Worm (Caenorhabditis elegans) whole organism, L4 larva: ENCODE results near the gene lin-45.

Source experiments
- F26F4.8 ChIP-seq: fragments of 200-800 bp; sonication (Bioruptor generic); conservative IDR thresholded peaks from 2 replicates; pipeline ENCODE4 v1.3.6; 2022; ENCODE audit warnings: missing genetic modification characterization, missing compliant biosample characterization
- F49E8.2 ChIP-seq: sonication (generic microtip); optimal IDR thresholded peaks from 2 replicates; lab custom pipeline; 2016; ENCODE audit warnings: missing compliant biosample characterization, mild to moderate bottlenecking, missing genetic modification characterization, borderline replicate concordance
- R02D3.7 ChIP-seq: fragments of 150-350 bp; sonication (generic microtip); optimal IDR thresholded peaks from 3 replicates; lab custom pipeline; 2014; ENCODE audit warnings: missing biosample characterization, missing genetic modification characterization
- Y105C5A.15 ChIP-seq: fragments of 200-800 bp; sonication (Bioruptor generic); IDR thresholded peaks from 2 replicates; pipeline ENCODE4 v1.3.6; 2022; ENCODE audit warnings: missing genetic modification characterization, missing compliant biosample characterization
- Y48G9A.11 ChIP-seq: fragments of 200-800 bp; sonication (Bioruptor generic); IDR thresholded peaks from 2 replicates; pipeline ENCODE4 v1.3.6; 2022; ENCODE audit warnings: missing genetic modification reagents, missing genetic modification characterization, missing compliant biosample characterization
- aha-1 ChIP-seq: fragments of 150-350 bp; peaks from one replicate; lab custom pipeline; 2014; ENCODE audit warnings: missing biosample characterization, missing genetic modification characterization
- aly-2 ChIP-seq: sonication (generic microtip); optimal IDR thresholded peaks from 2 replicates; lab custom pipeline; 2018; ENCODE audit warnings: missing biosample characterization, missing genetic modification characterization
- arid-1 ChIP-seq: fragments of 200-800 bp; sonication (Bioruptor generic); conservative IDR thresholded peaks from 2 replicates; pipeline ENCODE4 v1.3.6; 2022; ENCODE audit warnings: missing genetic modification reagents, missing genetic modification characterization, missing compliant biosample characterization
- ceh-44 ChIP-seq: fragments of 200-800 bp; sonication (Bioruptor generic); IDR thresholded peaks from 2 replicates; pipeline ENCODE4 v1.3.6; 2022; ENCODE audit warnings: missing genetic modification reagents, missing genetic modification characterization, missing compliant biosample characterization
- ctbp-1 ChIP-seq: fragments of 200-800 bp; sonication (Bioruptor generic); IDR thresholded peaks from 2 replicates; pipeline ENCODE4 v1.3.6; 2022; ENCODE audit warnings: missing genetic modification reagents, missing genetic modification characterization, missing compliant biosample characterization
- daf-16 ChIP-seq, 3 experiments: sonication (generic microtip); optimal IDR thresholded peaks; 2 replicates each; lab custom pipeline; 2016 to 2017; ENCODE audit warnings: missing genetic modification characterization in 3 of 3, missing genetic modification reagents in 3 of 3, mild to moderate bottlenecking in 2 of 3, missing compliant biosample characterization in 2 of 3, missing biosample characterization in 1 of 3, moderate library complexity in 1 of 3
- dpl-1 ChIP-seq: fragments of 150-350 bp; optimal IDR thresholded peaks from 2 replicates; lab custom pipeline; 2014; ENCODE audit warnings: missing biosample characterization, missing genetic modification reagents, missing genetic modification characterization
- dve-1 ChIP-seq: sonication (generic microtip); optimal IDR thresholded peaks from 2 replicates; lab custom pipeline; 2017; ENCODE audit warnings: antibody characterized with exemption, mild to moderate bottlenecking, missing genetic modification characterization, missing compliant biosample characterization; ENCODE audit not compliant: insufficient read depth
- egl-43 ChIP-seq: fragments of 200-800 bp; sonication (Bioruptor generic); IDR thresholded peaks from 2 replicates; pipeline ENCODE4 v1.3.6; 2022; ENCODE audit warnings: missing genetic modification reagents, missing genetic modification characterization, missing compliant biosample characterization
- fkh-10 ChIP-seq: fragments of 150-350 bp; optimal IDR thresholded peaks from 2 replicates; lab custom pipeline; 2014; ENCODE audit warnings: missing biosample characterization, missing genetic modification reagents, missing genetic modification characterization
- gei-8 ChIP-seq: fragments of 200-800 bp; sonication (Bioruptor generic); optimal IDR thresholded peaks from 2 replicates; lab custom pipeline; 2018; ENCODE audit warnings: mild to moderate bottlenecking, missing genetic modification characterization, missing compliant biosample characterization
- hif-1 ChIP-seq, 2 experiments: sonication (generic microtip); optimal IDR thresholded peaks; 2 replicates each; lab custom pipeline; 2016 to 2017; ENCODE audit warnings: missing compliant biosample characterization in 2 of 2, missing genetic modification characterization in 2 of 2, missing genetic modification reagents in 2 of 2, missing genotype in 2 of 2, mild to moderate bottlenecking in 1 of 2
- hmg-1.1 ChIP-seq: fragments of 200-800 bp; sonication (Bioruptor generic); IDR thresholded peaks from 2 replicates; pipeline ENCODE4 v1.3.6; 2022; ENCODE audit warnings: missing genetic modification reagents, missing genetic modification characterization, missing compliant biosample characterization
- jun-1 ChIP-seq: fragments of 150-350 bp; optimal IDR thresholded peaks from 2 replicates; lab custom pipeline; 2014; ENCODE audit warnings: missing biosample characterization, missing genetic modification reagents, missing genetic modification characterization
- lim-7 ChIP-seq: fragments of 200-800 bp; sonication (Bioruptor generic); IDR thresholded peaks from 2 replicates; pipeline ENCODE4 v1.3.6; 2022; ENCODE audit warnings: missing genetic modification characterization, missing compliant biosample characterization
- lin-1 ChIP-seq: fragments of 200-800 bp; sonication (Bioruptor generic); IDR thresholded peaks from 2 replicates; pipeline ENCODE4 v1.3.6; 2022; ENCODE audit warnings: missing genetic modification reagents, missing genetic modification characterization, missing compliant biosample characterization
- lin-15B ChIP-seq: fragments of 150-350 bp; sonication (generic microtip); optimal IDR thresholded peaks from 3 replicates; lab custom pipeline; 2014; ENCODE audit warnings: missing biosample characterization, missing genetic modification characterization
- lin-29 ChIP-seq: fragments of 200-800 bp; sonication (Bioruptor generic); IDR thresholded peaks from 2 replicates; pipeline ENCODE4 v1.3.6; 2022; ENCODE audit warnings: missing genetic modification reagents, missing genetic modification characterization, missing compliant biosample characterization
- lin-38 ChIP-seq: fragments of 200-800 bp; sonication (Bioruptor generic); IDR thresholded peaks from 2 replicates; pipeline ENCODE4 v1.3.6; 2022; ENCODE audit warnings: missing genetic modification reagents, missing genetic modification characterization, missing compliant biosample characterization
- lir-3 ChIP-seq: sonication (generic microtip); optimal IDR thresholded peaks from 2 replicates; lab custom pipeline; 2016; ENCODE audit warnings: mild to moderate bottlenecking, missing genetic modification characterization, missing compliant biosample characterization
- lsy-2 ChIP-seq, 2 experiments: fragments of 150-350 bp in 1 of 2; sonication (generic microtip) in 1 of 2; optimal IDR thresholded peaks; 2 replicates each; lab custom pipeline; 2014 to 2017; ENCODE audit warnings: missing biosample characterization in 2 of 2, missing genetic modification characterization in 2 of 2
- madf-5 ChIP-seq, 2 experiments: fragments of 200-800 bp; sonication (Bioruptor generic); IDR thresholded peaks; 2 replicates each; pipeline ENCODE4 v1.3.6; 2022; ENCODE audit warnings: missing compliant biosample characterization in 2 of 2, missing genetic modification characterization in 2 of 2
- mdl-1 ChIP-seq, 2 experiments: fragments of 150-350 bp in 1 of 2; sonication (generic microtip) in 1 of 2; optimal IDR thresholded peaks; 2 replicates each; lab custom pipeline; 2014 to 2017; ENCODE audit warnings: missing biosample characterization in 2 of 2, missing genetic modification characterization in 2 of 2
- mdt-29 ChIP-seq: fragments of 200-800 bp; sonication (Bioruptor generic); IDR thresholded peaks from 2 replicates; pipeline ENCODE4 v1.3.6; 2022; ENCODE audit warnings: missing genetic modification reagents, missing genetic modification characterization, missing compliant biosample characterization
- mep-1 ChIP-seq: fragments of 150-350 bp; sonication (generic microtip); optimal IDR thresholded peaks from 3 replicates; lab custom pipeline; 2014; ENCODE audit warnings: missing biosample characterization, missing genetic modification characterization
- mxl-2 ChIP-seq: fragments of 200-800 bp; sonication (Bioruptor generic); conservative IDR thresholded peaks from 2 replicates; pipeline ENCODE4 v1.3.6; 2022; ENCODE audit warnings: missing genetic modification reagents, missing genetic modification characterization, missing compliant biosample characterization
- mxl-3 ChIP-seq: fragments of 200-800 bp; sonication (Bioruptor generic); optimal IDR thresholded peaks from 2 replicates; lab custom pipeline; 2018; ENCODE audit warnings: mild to moderate bottlenecking, missing genetic modification characterization, missing compliant biosample characterization
- nhr-10 ChIP-seq: fragments of 150-350 bp; optimal IDR thresholded peaks from 2 replicates; lab custom pipeline; 2014; ENCODE audit warnings: missing biosample characterization, missing genetic modification characterization
- nhr-102 ChIP-seq: sonication (generic microtip); optimal IDR thresholded peaks from 2 replicates; lab custom pipeline; 2016; ENCODE audit warnings: mild to moderate bottlenecking, missing genetic modification characterization, moderate library complexity, missing compliant biosample characterization
- nhr-111 ChIP-seq: fragments of 200-800 bp; sonication (Bioruptor generic); optimal IDR thresholded peaks from 2 replicates; lab custom pipeline; 2018; ENCODE audit warnings: mild to moderate bottlenecking, missing genetic modification characterization, missing compliant biosample characterization
- nhr-237 ChIP-seq: sonication (generic microtip); optimal IDR thresholded peaks from 2 replicates; lab custom pipeline; 2017; ENCODE audit warnings: missing biosample characterization, missing genetic modification characterization
- nhr-25 ChIP-seq: sonication (generic microtip); optimal IDR thresholded peaks from 2 replicates; lab custom pipeline; 2017; ENCODE audit warnings: missing genetic modification characterization, mild to moderate bottlenecking, missing compliant biosample characterization, antibody characterized with exemption, moderate library complexity, borderline replicate concordance; ENCODE audit not compliant: insufficient read depth
- nhr-6 ChIP-seq: fragments of 150-350 bp; optimal IDR thresholded peaks from 2 replicates; lab custom pipeline; 2014; ENCODE audit warnings: missing biosample characterization, missing genetic modification characterization
- nhr-76 ChIP-seq: fragments of 150-350 bp; optimal IDR thresholded peaks from 2 replicates; lab custom pipeline; 2014; ENCODE audit warnings: missing biosample characterization, missing genetic modification characterization
- rbr-2 ChIP-seq: sonication (generic microtip); optimal IDR thresholded peaks from 2 replicates; lab custom pipeline; 2016; ENCODE audit warnings: missing genotype, missing genetic modification characterization, missing compliant biosample characterization
- skn-1 ChIP-seq: fragments of 150-350 bp; optimal IDR thresholded peaks from 2 replicates; lab custom pipeline; 2014; ENCODE audit warnings: missing biosample characterization, missing genetic modification characterization
- snpc-1.2 ChIP-seq: fragments of 200-800 bp; sonication (Bioruptor generic); IDR thresholded peaks from 2 replicates; pipeline ENCODE4 v1.3.6; 2022; ENCODE audit warnings: missing genetic modification reagents, missing genetic modification characterization, missing compliant biosample characterization
- snpc-4 ChIP-seq: fragments of 150-350 bp; optimal IDR thresholded peaks from 2 replicates; lab custom pipeline; 2014; ENCODE audit warnings: missing biosample characterization, missing genetic modification characterization
- spr-3 ChIP-seq: fragments of 200-800 bp; sonication (Bioruptor generic); optimal IDR thresholded peaks from 2 replicates; lab custom pipeline; 2018; ENCODE audit warnings: mild to moderate bottlenecking, missing genetic modification characterization, missing compliant biosample characterization
- tag-97 ChIP-seq: fragments of 200-800 bp; sonication (Bioruptor generic); IDR thresholded peaks from 2 replicates; pipeline ENCODE4 v1.3.6; 2022; ENCODE audit warnings: missing genetic modification characterization, missing compliant biosample characterization
- tra-1 ChIP-seq: fragments of 200-800 bp; sonication (Bioruptor generic); IDR thresholded peaks from 2 replicates; pipeline ENCODE4 v1.3.6; 2022; ENCODE audit warnings: missing genetic modification reagents, missing genetic modification characterization, missing compliant biosample characterization
- zfp-3 ChIP-seq: fragments of 200-800 bp; sonication (Bioruptor generic); conservative IDR thresholded peaks from 2 replicates; pipeline ENCODE4 v1.3.6; 2022; ENCODE audit warnings: missing genetic modification reagents, missing genetic modification characterization, missing compliant biosample characterization
- zip-11 ChIP-seq: fragments of 200-800 bp; sonication (Bioruptor generic); IDR thresholded peaks from 2 replicates; pipeline ENCODE4 v1.3.6; 2022; ENCODE audit warnings: missing genetic modification characterization, missing compliant biosample characterization
- ztf-7 ChIP-seq: fragments of 150-350 bp; optimal IDR thresholded peaks from 2 replicates; lab custom pipeline; 2014; ENCODE audit warnings: missing biosample characterization, missing genetic modification characterization

lin-45 gene

DNA sequence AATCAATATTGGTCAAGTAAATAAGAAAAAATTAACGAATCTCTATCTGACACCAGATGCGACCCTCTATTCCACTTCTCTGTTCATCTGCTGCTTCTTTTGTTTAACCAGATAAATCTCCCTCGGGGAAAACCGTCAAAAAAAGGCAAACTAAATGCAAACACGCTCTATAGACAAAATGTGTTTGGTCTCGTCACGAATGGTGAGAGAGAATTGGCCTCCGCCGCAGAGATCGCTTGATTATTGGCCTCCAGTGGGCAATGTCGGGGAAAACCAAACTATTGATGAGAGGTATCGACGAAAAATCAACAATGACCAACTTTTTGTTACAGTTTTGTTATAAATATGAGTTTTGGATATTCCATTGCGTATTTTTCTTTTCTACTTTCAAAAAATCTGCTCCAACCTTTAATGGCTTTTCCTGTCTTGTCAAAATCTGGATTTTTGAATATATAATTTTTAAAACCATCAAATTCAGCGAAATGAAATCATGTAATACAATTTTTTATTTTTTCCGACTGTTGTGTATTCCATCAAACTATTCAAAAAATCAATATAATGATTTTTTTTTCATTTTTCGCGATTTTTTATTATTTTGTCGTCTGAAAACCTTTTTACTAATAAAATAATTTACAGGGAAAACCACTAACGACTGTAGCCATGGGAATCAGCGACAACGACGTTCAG is 42.2 kb upstream of the lin-45 start, which contains the start of the genes C17H12.2 and vha-8:
Gene C17H12.2 (minus strand): TSS at position 51 of the 687 bp plus-strand sequence.
Gene vha-8 (plus strand): TSS at position 637 of the 687 bp plus-strand sequence.
- TF ChIP-seq nhr-111 (GFP tag; lab: Kevin White, UChicago) (no peak), hif-1 (tag; optimal IDR thresholded peaks at IDR 0.05; lab: Kevin White, UChicago) (peak in 1 of 2 experiments; percentile 69), zip-11 (GFP tag; lab: Robert Waterston, UW) (no peak), mdl-1 (tag; optimal IDR thresholded peaks at IDR 0.05; lab: Kevin White, UChicago) (peak in 1 of 2 experiments; percentile 65), gei-8 (GFP tag; lab: Kevin White, UChicago) (no peak), lim-7 (GFP tag; lab: Robert Waterston, UW) (no peak), mdt-29 (GFP tag; lab: Robert Waterston, UW) (peak; percentile 84), nhr-76 (tag; lab: Kevin White, UChicago) (peak; percentile 44), arid-1 (GFP tag; lab: Robert Waterston, UW) (0 out of 2 replicates have a peak, but pooled peaks have one; percentile 25), tra-1 (GFP tag; lab: Robert Waterston, UW) (0 out of 2 replicates have a peak, but pooled peaks have one; percentile 41), lsy-2 (tag; optimal IDR thresholded peaks at IDR 0.05; lab: Kevin White, UChicago) (peak; percentile 83 to 94), aly-2 (tag; lab: Kevin White, UChicago) (no peak), fkh-10 (GFP tag; lab: Kevin White, UChicago) (peak; percentile 64), F26F4.8 (GFP tag; lab: Robert Waterston, UW) (no peak), dve-1 (tag; lab: Kevin White, UChicago) (peak; percentile 95), nhr-102 (tag; lab: Kevin White, UChicago) (peak; percentile 62), spr-3 (GFP tag; lab: Kevin White, UChicago) (no peak), nhr-6 (tag; lab: Kevin White, UChicago) (peak; percentile 83), hmg-1.1 (peak; percentile 89), aha-1 (peak; percentile 97), nhr-237 (no peak), ceh-44 (0 out of 2 replicates have a peak, but pooled peaks have one; percentile 11), snpc-4 (tag; lab: Kevin White, UChicago) (peak; percentile 53), dpl-1 (GFP tag; lab: Kevin White, UChicago) (peak; percentile 85), lin-38 (GFP tag; lab: Robert Waterston, UW) (peak; percentile 98), Y48G9A.11 (no peak), nhr-25 (tag; lab: Kevin White, UChicago) (peak; percentile 87), R02D3.7 (tag; lab: Kevin White, UChicago) (no peak), F49E8.2 (tag; lab: Kevin White, UChicago) (no peak), lin-29 (GFP tag; lab: Robert Waterston, UW) (no peak), snpc-1.2 (GFP tag; lab: Robert Waterston, UW) (no peak), mep-1 (peak; percentile 97), Y105C5A.15 (GFP tag; lab: Robert Waterston, UW) (no peak), mxl-2 (GFP tag; lab: Robert Waterston, UW) (no peak), tag-97 (GFP tag; lab: Robert Waterston, UW) (no peak), madf-5 (GFP tag; IDR thresholded peaks at IDR 0.05; lab: Robert Waterston, UW) (no peak), egl-43 (GFP tag; lab: Robert Waterston, UW) (peak; percentile 60; the same call in 1 of the 2 replicates), skn-1 (no peak), ztf-7 (tag; lab: Kevin White, UChicago) (peak; percentile 46), ctbp-1 (GFP tag; lab: Robert Waterston, UW) (peak; percentile 66), lin-15B (tag; lab: Kevin White, UChicago) (peak; percentile 80), lir-3 (tag; lab: Kevin White, UChicago) (no peak), mxl-3 (peak; percentile 91), jun-1 (peak; percentile 59), lin-1 (peak; percentile 68; the same call in 1 of the 2 replicates), rbr-2 (tag; lab: Kevin White, UChicago) (peak; percentile 90), zfp-3 (GFP tag; lab: Robert Waterston, UW) (0 out of 2 replicates have a peak, but pooled peaks have one; percentile 50), daf-16 (GFP tag; optimal IDR thresholded peaks at IDR 0.05; lab: Kevin White, UChicago) (peak in 1 of 2 experiments; percentile 47), daf-16 (tag; optimal IDR thresholded peaks at IDR 0.05; lab: Kevin White, UChicago) (peak; percentile 58), nhr-10 (no peak)
